Fruit fly (Drosophila melanogaster) S2 (cell line): ENCODE measurements around the gene org-1.

Experiments used
- CG8478 ChIP-seq: fragments of >200 bp; optimal IDR thresholded peaks from 2 replicates; lab custom pipeline; 2018
- CTCF ChIP-seq, 2 experiments: fragments of >200 bp; optimal IDR thresholded peaks; 2 replicates each; lab custom pipeline; 2018

- TF ChIP-seq CG8478, result no peak
- TF ChIP-seq CTCF (optimal IDR thresholded peaks at IDR 0.05; lab: Kevin White, UChicago), result no peak
Observed at dm6 chrX:8407124-8407775, 47.6 kb downstream of the org-1 start, which contains the start of gene PIG-T.
